Fruit fly (Drosophila melanogaster) S2 (cell line): ENCODE results near the gene CG8379.

ENCODE experiments used
- CG8478 ChIP-seq: fragments of >200 bp; optimal IDR thresholded peaks from 2 replicates; lab custom pipeline; 2018
- CTCF ChIP-seq, 2 experiments: fragments of >200 bp; optimal IDR thresholded peaks; 2 replicates each; lab custom pipeline; 2018

dm6 chr3R:8807831-8808517 is 16.2 kb upstream of the CG8379 start:
- TF ChIP-seq CG8478 (lab: Kevin White, UChicago) = no peak
- no peak for TF ChIP-seq CTCF (optimal IDR thresholded peaks at IDR 0.05; lab: Kevin White, UChicago)
